Worm (Caenorhabditis elegans) whole organism, young adult: ENCODE measurements around the gene lgc-31.

Experiments used
- B0035.1 ChIP-seq: sonication (generic microtip); optimal IDR thresholded peaks from 2 replicates; lab custom pipeline; 2016; ENCODE audit warnings: missing genetic modification characterization, mild to moderate bottlenecking, missing compliant biosample characterization, missing genotype, missing genetic modification reagents
- C17E4.6 ChIP-seq: fragments of 200-800 bp; sonication (Bioruptor generic); IDR thresholded peaks from 2 replicates; pipeline ENCODE4 v1.3.6; 2022; ENCODE audit warnings: missing genetic modification reagents, missing genetic modification characterization, missing compliant biosample characterization
- F10E7.11 ChIP-seq: sonication (generic microtip); optimal IDR thresholded peaks from 2 replicates; lab custom pipeline; 2017; ENCODE audit warnings: mild to moderate bottlenecking, missing genetic modification characterization, moderate library complexity, missing compliant biosample characterization
- F22D6.2 ChIP-seq: sonication (generic microtip); optimal IDR thresholded peaks from 2 replicates; lab custom pipeline; 2016; ENCODE audit warnings: mild to moderate bottlenecking, missing genetic modification characterization, missing compliant biosample characterization
- F39B2.1 ChIP-seq: fragments of 200-800 bp; sonication (Bioruptor generic); IDR thresholded peaks from 2 replicates; pipeline ENCODE4 v1.3.6; 2022; ENCODE audit warnings: missing genetic modification reagents, missing genetic modification characterization, missing compliant biosample characterization
- F49E8.2 ChIP-seq: sonication (generic microtip); optimal IDR thresholded peaks from 3 replicates; lab custom pipeline; 2017; ENCODE audit warnings: missing genetic modification characterization, mild to moderate bottlenecking, missing compliant biosample characterization, antibody characterized with exemption, moderate library complexity; ENCODE audit not compliant: insufficient read depth
- K11D2.4 ChIP-seq: fragments of 200-800 bp; sonication (Bioruptor generic); IDR thresholded peaks from 2 replicates; pipeline ENCODE4 v1.3.6; 2022; ENCODE audit warnings: missing genetic modification reagents, missing genetic modification characterization, missing compliant biosample characterization
- Y53G8AR.9 ChIP-seq: fragments of 200-800 bp; sonication (Bioruptor generic); conservative IDR thresholded peaks from 2 replicates; pipeline ENCODE4 v1.3.6; 2022; ENCODE audit warnings: missing genetic modification reagents, missing genetic modification characterization, missing compliant biosample characterization
- Y95B8A.8 ChIP-seq: fragments of 200-800 bp; sonication (Bioruptor generic); IDR thresholded peaks from 2 replicates; pipeline ENCODE4 v1.3.6; 2022; ENCODE audit warnings: missing genetic modification reagents, missing genetic modification characterization, missing compliant biosample characterization
- aptf-2 ChIP-seq: fragments of 200-800 bp; sonication (Bioruptor generic); conservative IDR thresholded peaks from 2 replicates; pipeline ENCODE4 v1.3.6; 2022; ENCODE audit warnings: missing genetic modification reagents, missing genetic modification characterization, missing compliant biosample characterization
- aptf-3 ChIP-seq: fragments of 200-800 bp; sonication (Bioruptor generic); IDR thresholded peaks from 2 replicates; pipeline ENCODE4 v1.3.6; 2022; ENCODE audit warnings: missing genetic modification characterization, missing compliant biosample characterization
- atf-7 ChIP-seq: sonication (generic microtip); optimal IDR thresholded peaks from 2 replicates; lab custom pipeline; 2017; ENCODE audit warnings: mild to moderate bottlenecking, missing genetic modification characterization, missing compliant biosample characterization
- attf-5 ChIP-seq: fragments of 200-800 bp; sonication (Bioruptor generic); optimal IDR thresholded peaks from 2 replicates; lab custom pipeline; 2018; ENCODE audit warnings: mild to moderate bottlenecking, missing genetic modification characterization, missing compliant biosample characterization
- attf-6 ChIP-seq: fragments of 200-800 bp; sonication (Bioruptor generic); IDR thresholded peaks from 2 replicates; pipeline ENCODE4 v1.3.6; 2022; ENCODE audit warnings: missing genetic modification reagents, missing genetic modification characterization, missing compliant biosample characterization
- bed-1 ChIP-seq: fragments of 200-800 bp; sonication (Bioruptor generic); IDR thresholded peaks from 2 replicates; pipeline ENCODE4 v1.3.6; 2022; ENCODE audit warnings: missing genetic modification reagents, missing genetic modification characterization, missing compliant biosample characterization
- bed-2 ChIP-seq: fragments of 200-800 bp; sonication (Bioruptor generic); IDR thresholded peaks from 2 replicates; pipeline ENCODE4 v1.3.6; 2022; ENCODE audit warnings: missing genetic modification reagents, missing genetic modification characterization, missing compliant biosample characterization
- ceh-27 ChIP-seq: fragments of 200-800 bp; sonication (Bioruptor generic); optimal IDR thresholded peaks from 2 replicates; lab custom pipeline; 2018; ENCODE audit warnings: mild to moderate bottlenecking, missing genetic modification characterization, moderate library complexity, missing compliant biosample characterization
- ceh-79 ChIP-seq: sonication (generic microtip); optimal IDR thresholded peaks from 2 replicates; lab custom pipeline; 2017; ENCODE audit warnings: mild to moderate bottlenecking, missing genetic modification characterization, missing compliant biosample characterization
- dpff-1 ChIP-seq: sonication (generic microtip); optimal IDR thresholded peaks from 2 replicates; lab custom pipeline; 2017; ENCODE audit warnings: mild to moderate bottlenecking, missing genetic modification characterization, missing compliant biosample characterization
- dpl-1 ChIP-seq: fragments of 150-350 bp; optimal IDR thresholded peaks from 2 replicates; lab custom pipeline; 2014; ENCODE audit warnings: missing biosample characterization, missing genetic modification reagents, missing genetic modification characterization
- egrh-3 ChIP-seq: fragments of 200-800 bp; sonication (Bioruptor generic); IDR thresholded peaks from 2 replicates; pipeline ENCODE4 v1.3.6; 2022; ENCODE audit warnings: missing genetic modification reagents, missing genetic modification characterization, missing compliant biosample characterization
- ets-4 ChIP-seq: fragments of 200-800 bp; sonication (Bioruptor generic); optimal IDR thresholded peaks from 2 replicates; lab custom pipeline; 2018; ENCODE audit warnings: mild to moderate bottlenecking, missing genetic modification characterization, missing compliant biosample characterization
- fkh-3 ChIP-seq: sonication (generic microtip); optimal IDR thresholded peaks from 2 replicates; lab custom pipeline; 2016; ENCODE audit warnings: mild to moderate bottlenecking, missing genetic modification characterization, missing compliant biosample characterization
- hmg-1.2 ChIP-seq: fragments of 200-800 bp; sonication (Bioruptor generic); IDR thresholded peaks from 2 replicates; pipeline ENCODE4 v1.3.6; 2022; ENCODE audit warnings: missing genetic modification reagents, missing genetic modification characterization, missing compliant biosample characterization
- hmg-20 ChIP-seq: fragments of 200-800 bp; sonication (Bioruptor generic); IDR thresholded peaks from 2 replicates; pipeline ENCODE4 v1.3.6; 2022; ENCODE audit warnings: missing genetic modification reagents, missing genetic modification characterization, missing compliant biosample characterization
- hrde-1 ChIP-seq: sonication (generic microtip); optimal IDR thresholded peaks from 2 replicates; lab custom pipeline; 2016; ENCODE audit warnings: missing genetic modification characterization, mild to moderate bottlenecking, missing compliant biosample characterization, moderate library complexity, missing genotype, missing genetic modification reagents, borderline replicate concordance
- lin-35 ChIP-seq, 3 experiments: fragments of 150-350 bp in 2 of 3; sonication (generic microtip) in 1 of 3; optimal IDR thresholded peaks; 2 replicates each; lab custom pipeline; 2014 to 2018; ENCODE audit warnings: missing biosample characterization in 3 of 3, missing genetic modification characterization in 3 of 3, missing genetic modification reagents in 3 of 3
- lin-54 ChIP-seq: fragments of 200-800 bp; sonication (Bioruptor generic); optimal IDR thresholded peaks from 2 replicates; lab custom pipeline; 2018; ENCODE audit warnings: mild to moderate bottlenecking, missing genetic modification characterization, missing compliant biosample characterization
- lir-1 ChIP-seq: fragments of 200-800 bp; sonication (Bioruptor generic); conservative IDR thresholded peaks from 2 replicates; pipeline ENCODE4 v1.3.6; 2022; ENCODE audit warnings: missing genetic modification reagents, missing genetic modification characterization, missing compliant biosample characterization
- madf-8 ChIP-seq: fragments of 200-800 bp; sonication (Bioruptor generic); conservative IDR thresholded peaks from 2 replicates; pipeline ENCODE4 v1.3.6; 2022; ENCODE audit warnings: missing genetic modification reagents, missing genetic modification characterization, missing compliant biosample characterization
- nhr-120 ChIP-seq: fragments of 200-800 bp; sonication (Bioruptor generic); IDR thresholded peaks from 2 replicates; pipeline ENCODE4 v1.3.6; 2022; ENCODE audit warnings: missing genetic modification characterization, missing compliant biosample characterization
- nhr-27 ChIP-seq: fragments of 200-800 bp; sonication (Bioruptor generic); optimal IDR thresholded peaks from 2 replicates; lab custom pipeline; 2018; ENCODE audit warnings: mild to moderate bottlenecking, missing genetic modification characterization, moderate library complexity, missing compliant biosample characterization
- nhr-80 ChIP-seq: sonication (generic microtip); optimal IDR thresholded peaks from 2 replicates; lab custom pipeline; 2016; ENCODE audit warnings: missing genetic modification characterization, missing compliant biosample characterization
- pbrm-1 ChIP-seq: fragments of 200-800 bp; sonication (Bioruptor generic); IDR thresholded peaks from 2 replicates; pipeline ENCODE4 v1.3.6; 2022; ENCODE audit warnings: missing genetic modification reagents, missing genetic modification characterization, missing compliant biosample characterization
- pha-4 ChIP-seq: fragments of 150-350 bp; sonication (generic microtip); optimal IDR thresholded peaks from 2 replicates; lab custom pipeline; 2014; ENCODE audit warnings: missing biosample characterization, missing genetic modification reagents, missing genetic modification characterization
- rcor-1 ChIP-seq: fragments of 200-800 bp; sonication (Bioruptor generic); IDR thresholded peaks from 2 replicates; pipeline ENCODE4 v1.3.6; 2022; ENCODE audit warnings: missing genetic modification reagents, missing genetic modification characterization, missing compliant biosample characterization
- sdz-38 ChIP-seq: sonication (generic microtip); optimal IDR thresholded peaks from 2 replicates; lab custom pipeline; 2016; ENCODE audit warnings: missing genotype, missing genetic modification characterization, missing compliant biosample characterization
- sea-2 ChIP-seq: fragments of 200-800 bp; sonication (Bioruptor generic); IDR thresholded peaks from 2 replicates; pipeline ENCODE4 v1.3.6; 2022; ENCODE audit warnings: missing genetic modification characterization, missing compliant biosample characterization
- snpc-3.4 ChIP-seq: sonication (generic microtip); optimal IDR thresholded peaks from 2 replicates; lab custom pipeline; 2017; ENCODE audit warnings: missing genetic modification characterization, mild to moderate bottlenecking, missing compliant biosample characterization, antibody characterized with exemption, moderate library complexity, missing genotype, missing genetic modification reagents
- snpc-4 ChIP-seq, 5 experiments: fragments of 150-350 bp in 1 of 5; sonication (generic microtip) in 4 of 5; optimal IDR thresholded peaks; 2 replicates each; lab custom pipeline; 2014 to 2018; ENCODE audit warnings: missing genetic modification characterization in 5 of 5, missing biosample characterization in 3 of 5, antibody characterized with exemption in 2 of 5, mild to moderate bottlenecking in 2 of 5, missing compliant biosample characterization in 2 of 5, missing genotype in 2 of 5, moderate library complexity in 2 of 5, missing genetic modification reagents in 1 of 5
- unc-62 ChIP-seq: fragments of 150-350 bp; optimal IDR thresholded peaks from 2 replicates; lab custom pipeline; 2014; ENCODE audit warnings: missing biosample characterization, missing genetic modification reagents, missing genetic modification characterization
- ztf-3 ChIP-seq: fragments of 200-800 bp; sonication (Bioruptor generic); optimal IDR thresholded peaks from 2 replicates; lab custom pipeline; 2018; ENCODE audit warnings: mild to moderate bottlenecking, missing genetic modification characterization, missing compliant biosample characterization
- ztf-6 ChIP-seq: fragments of 200-800 bp; sonication (Bioruptor generic); IDR thresholded peaks from 2 replicates; pipeline ENCODE4 v1.3.6; 2022; ENCODE audit warnings: missing genetic modification reagents, missing genetic modification characterization, missing compliant biosample characterization

Gene lgc-31

ce11 chrV:15497731-15498130 lies 24.1 kb downstream of the lgc-31 start:
- TF ChIP-seq lir-1 (GFP tag; lab: Robert Waterston, UW) (no peak), K11D2.4 (no peak), aptf-3 (GFP tag; lab: Robert Waterston, UW) (no peak), F22D6.2 (tag; lab: Kevin White, UChicago) (no peak), rcor-1 (no peak), hmg-1.2 (GFP tag; lab: Robert Waterston, UW) (peak; percentile 84), hrde-1 (no peak), F49E8.2 (tag; lab: Kevin White, UChicago) (no peak), pbrm-1 (no peak), ztf-3 (GFP tag; lab: Kevin White, UChicago) (no peak), Y53G8AR.9 (GFP tag; lab: Robert Waterston, UW) (no peak), aptf-2 (GFP tag; lab: Robert Waterston, UW) (no peak), atf-7 (tag; lab: Kevin White, UChicago) (no peak), ztf-6 (GFP tag; lab: Robert Waterston, UW) (no peak), F10E7.11 (tag; lab: Kevin White, UChicago) (no peak), nhr-80 (tag; lab: Kevin White, UChicago) (peak; percentile 97), lin-54 (GFP tag; lab: Kevin White, UChicago) (no peak), madf-8 (no peak), pha-4 (tag; lab: Kevin White, UChicago) (peak; percentile 74), B0035.1 (tag; lab: Kevin White, UChicago) (no peak), egrh-3 (GFP tag; lab: Robert Waterston, UW) (no peak), unc-62 (GFP tag; lab: Kevin White, UChicago) (no peak), hmg-20 (no peak), snpc-4 (GFP tag; optimal IDR thresholded peaks at IDR 0.05; lab: Kevin White, UChicago) (no peak), snpc-4 (tag; optimal IDR thresholded peaks at IDR 0.05; lab: Kevin White, UChicago) (peak in 2 of 4 experiments; percentile 27 to 54), bed-1 (no peak), snpc-3.4 (tag; lab: Kevin White, UChicago) (no peak), bed-2 (GFP tag; lab: Robert Waterston, UW) (no peak), sea-2 (GFP tag; lab: Robert Waterston, UW) (no peak), dpff-1 (tag; lab: Kevin White, UChicago) (no peak), dpl-1 (GFP tag; lab: Kevin White, UChicago) (no peak), nhr-27 (no peak), sdz-38 (tag; lab: Kevin White, UChicago) (no peak), C17E4.6 (GFP tag; lab: Robert Waterston, UW) (no peak), ceh-27 (GFP tag; lab: Kevin White, UChicago) (no peak), ceh-79 (no peak), fkh-3 (tag; lab: Kevin White, UChicago) (no peak), nhr-120 (GFP tag; lab: Robert Waterston, UW) (no peak), attf-6 (no peak), lin-35 (GFP tag; optimal IDR thresholded peaks at IDR 0.05; lab: Kevin White, UChicago) (no peak), Y95B8A.8 (GFP tag; lab: Robert Waterston, UW) (no peak), attf-5 (GFP tag; lab: Kevin White, UChicago) (peak; percentile 65), F39B2.1 (no peak), ets-4 (GFP tag; lab: Kevin White, UChicago) (no peak)
- TF ChIP-seq, all 124 proteins: peak for 5
